Worm (Caenorhabditis elegans): ENCODE measurements around the gene gcy-6.

gcy-6 gene

ce11 chrV:10320101-10320761 is 6.4 kb upstream of the gcy-6 start, which contains the start of the genes gna-1 and B0024.13 (continued):
- peak in 1 of 2 experiments; percentile 45 for TF ChIP-seq let-607 (tag; optimal IDR thresholded peaks at IDR 0.05)
- TF ChIP-seq lsl-1 (GFP tag; optimal IDR thresholded peaks at IDR 0.05): peak; percentile 24
- TF ChIP-seq ccch-3 (GFP tag; optimal IDR thresholded peaks at IDR 0.05): peak; percentile 24
- no peak for TF ChIP-seq dpl-1 (GFP tag; optimal IDR thresholded peaks at IDR 0.05)
- no peak for TF ChIP-seq Y53G8AR.9 (GFP tag; conservative IDR thresholded peaks at IDR 0.05)
- TF ChIP-seq D2030.7 (GFP tag; IDR thresholded peaks at IDR 0.05): peak; percentile 31; the same call in 1 of the 2 replicates
- no peak for TF ChIP-seq atf-7 (tag; optimal IDR thresholded peaks at IDR 0.05)
- no peak for TF ChIP-seq zim-3 (tag; optimal IDR thresholded peaks at IDR 0.05)
- TF ChIP-seq tbp1 (GFP tag; optimal IDR thresholded peaks at IDR 0.05): peak; percentile 20
- TF ChIP-seq lin-54 (GFP tag; optimal IDR thresholded peaks at IDR 0.05): peak; percentile 46
- TF ChIP-seq nhr-120 (GFP tag; IDR thresholded peaks at IDR 0.05): no peak
- TF ChIP-seq snpc-3.4 (tag; optimal IDR thresholded peaks at IDR 0.05): peak; percentile 30
- TF ChIP-seq bed-2 (GFP tag; IDR thresholded peaks at IDR 0.05): peak; percentile 53; the same call in 1 of the 2 replicates
- TF ChIP-seq somi-1 (GFP tag; optimal IDR thresholded peaks at IDR 0.05): no peak
- TF ChIP-seq lin-40 (tag; optimal IDR thresholded peaks at IDR 0.05): no peak
- TF ChIP-seq fkh-3 (tag; optimal IDR thresholded peaks at IDR 0.05): no peak
- TF ChIP-seq attf-5 (GFP tag; optimal IDR thresholded peaks at IDR 0.05): peak; percentile 58
- TF ChIP-seq attf-6 (GFP tag; IDR thresholded peaks at IDR 0.05): no peak
- TF ChIP-seq ceh-100 (GFP tag; IDR thresholded peaks at IDR 0.05): no peak
- peak; percentile 47 for TF ChIP-seq mcd-1 (GFP tag; IDR thresholded peaks at IDR 0.05)
- no peak for TF ChIP-seq xnd-1 (tag; optimal IDR thresholded peaks at IDR 0.05)
- TF ChIP-seq F22D6.2 (tag; optimal IDR thresholded peaks at IDR 0.05): no peak
- no peak for TF ChIP-seq athp-1 (tag; optimal IDR thresholded peaks at IDR 0.05)
- TF ChIP-seq pbrm-1 (GFP tag; IDR thresholded peaks at IDR 0.05): 0 out of 2 replicates have a peak, but pooled peaks have one; percentile 26
- TF ChIP-seq ZK185.1 (tag; optimal IDR thresholded peaks at IDR 0.05; ENCODE audit: poor library complexity, severe bottlenecking): peak; percentile 77
- no peak for TF ChIP-seq him-1 (tag; optimal IDR thresholded peaks at IDR 0.05)

ce11 chrV:10319434-10319833 is 5.6 kb upstream of the gcy-6 start, which contains the start of gene B0024.11:
Gene B0024.11, minus strand, starts transcription at chrV:10319534.
- TF ChIP-seq nfya-2 (GFP tag; IDR thresholded peaks at IDR 0.05): no peak
- no peak for TF ChIP-seq let-607 (tag; optimal IDR thresholded peaks at IDR 0.05)
- no peak for TF ChIP-seq egrh-3 (GFP tag; IDR thresholded peaks at IDR 0.05)
- TF ChIP-seq nhr-179 (tag; optimal IDR thresholded peaks at IDR 0.05): no peak
- TF ChIP-seq B0336.3 (GFP tag; IDR thresholded peaks at IDR 0.05): no peak
- TF ChIP-seq hmg-1.2 (GFP tag; IDR thresholded peaks at IDR 0.05): no peak
- TF ChIP-seq ceh-91 (GFP tag; IDR thresholded peaks at IDR 0.05): no peak
- no peak for TF ChIP-seq D2030.7 (GFP tag; IDR thresholded peaks at IDR 0.05)
- TF ChIP-seq F10E7.11 (tag; optimal IDR thresholded peaks at IDR 0.05): no peak
- TF ChIP-seq dox-1 (GFP tag; IDR thresholded peaks at IDR 0.05): no peak
- no peak for TF ChIP-seq nhr-120 (GFP tag; IDR thresholded peaks at IDR 0.05)
- TF ChIP-seq B0261.1 (tag; optimal IDR thresholded peaks at IDR 0.05): no peak
- no peak for TF ChIP-seq fkh-3 (tag; optimal IDR thresholded peaks at IDR 0.05)

- TF ChIP-seq mxl-1 (tag; optimal IDR thresholded peaks at IDR 0.05) (no peak), K12H6.12 (tag; optimal IDR thresholded peaks at IDR 0.05) (no peak), sdz-38 (tag; optimal IDR thresholded peaks at IDR 0.05) (no peak), zim-3 (tag; optimal IDR thresholded peaks at IDR 0.05) (no peak), B0019.2 (GFP tag; conservative IDR thresholded peaks at IDR 0.05) (no peak), bed-1 (GFP tag; IDR thresholded peaks at IDR 0.05) (no peak), ztf-26 (tag; optimal IDR thresholded peaks at IDR 0.05) (no peak), bed-2 (GFP tag; IDR thresholded peaks at IDR 0.05) (no peak), B0261.1 (tag; optimal IDR thresholded peaks at IDR 0.05) (no peak), tbp1 (GFP tag; optimal IDR thresholded peaks at IDR 0.05) (no peak), zfh-2 (GFP tag; conservative IDR thresholded peaks at IDR 0.05) (no peak), nhr-90 (tag; optimal IDR thresholded peaks at IDR 0.05) (no peak), Y53G8AR.9 (GFP tag; conservative IDR thresholded peaks at IDR 0.05) (no peak), ceh-79 (tag; optimal IDR thresholded peaks at IDR 0.05) (no peak), xnd-1 (tag; optimal IDR thresholded peaks at IDR 0.05) (no peak), tbx-9 (tag; optimal IDR thresholded peaks at IDR 0.05; ENCODE audit: borderline replicate concordance) (no peak), lin-26 (GFP tag; IDR thresholded peaks at IDR 0.05) (no peak)
These were observed 3.4 kb upstream of the gcy-6 start, which contains the start of gene asps-1 for ce11 chrV:10317294-10317693. Gene asps-1, minus strand, starts transcription at chrV:10317394.

Data from whole organism, young adult.